Worm (Caenorhabditis elegans) whole organism, early embryonic: ENCODE results near the gene Y51H7BR.4.

Experiments
- ama-1 ChIP-seq: fragments of 150-350 bp; optimal IDR thresholded peaks from 2 replicates; lab custom pipeline; 2014
- ceh-13 ChIP-seq: fragments of 200-800 bp; sonication (Bioruptor generic); optimal IDR thresholded peaks from 2 replicates; lab custom pipeline; 2018; ENCODE audit warnings: mild to moderate bottlenecking, missing genetic modification characterization, missing compliant biosample characterization
- ceh-36 ChIP-seq: sonication (generic microtip); optimal IDR thresholded peaks from 2 replicates; lab custom pipeline; 2016; ENCODE audit warnings: missing genetic modification characterization, inconsistent platforms, missing compliant biosample characterization
- ets-7 ChIP-seq: sonication (generic microtip); optimal IDR thresholded peaks from 2 replicates; lab custom pipeline; 2016; ENCODE audit warnings: missing genotype, missing genetic modification characterization, missing compliant biosample characterization
- flt-1 ChIP-seq: fragments of 200-800 bp; sonication (Bioruptor generic); IDR thresholded peaks from 2 replicates; pipeline ENCODE4 v1.3.6; 2022; ENCODE audit warnings: missing genetic modification characterization, missing compliant biosample characterization
- hmbx-1 ChIP-seq: sonication (generic microtip); optimal IDR thresholded peaks from 2 replicates; lab custom pipeline; 2016; ENCODE audit warnings: mild to moderate bottlenecking, missing genetic modification characterization, missing compliant biosample characterization
- hmg-4 ChIP-seq: fragments of 200-800 bp; sonication (Bioruptor generic); optimal IDR thresholded peaks from 2 replicates; lab custom pipeline; 2018; ENCODE audit warnings: mild to moderate bottlenecking, missing genetic modification characterization, missing compliant biosample characterization
- pes-1 ChIP-seq: fragments of 200-800 bp; sonication (Bioruptor generic); IDR thresholded peaks from 2 replicates; pipeline ENCODE4 v1.3.6; 2022; ENCODE audit warnings: missing genetic modification reagents, missing genetic modification characterization, missing compliant biosample characterization
- scrt-1 ChIP-seq: fragments of 200-800 bp; sonication (Bioruptor generic); IDR thresholded peaks from 2 replicates; pipeline ENCODE4 v1.3.6; 2022; ENCODE audit warnings: missing genetic modification characterization, missing compliant biosample characterization
- sea-1 ChIP-seq: fragments of 200-800 bp; sonication (Bioruptor generic); conservative IDR thresholded peaks from 2 replicates; pipeline ENCODE4 v1.3.6; 2022; ENCODE audit warnings: missing genetic modification characterization, missing compliant biosample characterization
- tra-4 ChIP-seq: sonication (generic microtip); optimal IDR thresholded peaks from 2 replicates; lab custom pipeline; 2017; ENCODE audit warnings: missing genetic modification characterization, missing compliant biosample characterization

ce11 chrII:1518914-1519313 is 10.2 kb upstream of the Y51H7BR.4 start, which contains the start of gene Y51H7BR.8:
- TF ChIP-seq hmbx-1 (tag; lab: Kevin White, UChicago) (no peak), ama-1 (lab: Kevin White, UChicago) (no peak), ceh-36 (tag; lab: Kevin White, UChicago) (no peak), flt-1 (GFP tag; lab: Robert Waterston, UW) (no peak), tra-4 (tag; lab: Kevin White, UChicago) (no peak), hmg-4 (GFP tag; lab: Kevin White, UChicago) (no peak), pes-1 (GFP tag; lab: Robert Waterston, UW) (no peak), scrt-1 (GFP tag; lab: Robert Waterston, UW) (no peak), ets-7 (tag; lab: Kevin White, UChicago) (no peak), sea-1 (no peak), ceh-13 (GFP tag; lab: Kevin White, UChicago) (no peak)
